Fruit fly (Drosophila melanogaster) whole organism, embryonic: ENCODE data around the gene bbg.
A peak's percentile ranks its signal among the peaks of the same experiment; 100 is the strongest.

Experiments used
- Aef1 ChIP-seq: fragments of 200-800 bp; sonication (Bioruptor generic); IDR thresholded peaks from 3 replicates; pipeline ENCODE4 v1.3.6; 2022; ENCODE audit warnings: missing biosample characterization, missing genetic modification characterization
- Atf6 ChIP-seq: fragments of 200-800 bp; sonication (Bioruptor generic); IDR thresholded peaks from 2 replicates; pipeline ENCODE4 v1.3.6; 2022; ENCODE audit warnings: missing biosample characterization, missing genetic modification characterization
- CG1024 ChIP-seq: fragments of 200-800 bp; sonication (Bioruptor generic); IDR thresholded peaks from 2 replicates; pipeline ENCODE4 v1.3.6; 2022; ENCODE audit warnings: missing biosample characterization, missing genetic modification characterization
- CG10979 ChIP-seq: fragments of 200-800 bp; sonication (Bioruptor generic); optimal IDR thresholded peaks from 2 replicates; lab custom pipeline; 2018; ENCODE audit warnings: missing biosample characterization, mild to moderate bottlenecking, missing genetic modification characterization, moderate library complexity
- CG11695 ChIP-seq: fragments of 200-800 bp; sonication (Bioruptor generic); IDR thresholded peaks from 3 replicates; pipeline ENCODE4 v1.3.6; 2022; ENCODE audit warnings: missing biosample characterization, missing genetic modification characterization
- CG12769 ChIP-seq: fragments of 200-800 bp; sonication (Bioruptor generic); optimal IDR thresholded peaks from 2 replicates; lab custom pipeline; 2019; ENCODE audit warnings: missing biosample characterization, mild to moderate bottlenecking, missing genetic modification characterization, moderate library complexity
- CG14441 ChIP-seq: fragments of 200-800 bp; sonication (Bioruptor generic); IDR thresholded peaks from 2 replicates; pipeline ENCODE4 v1.3.6; 2022; ENCODE audit warnings: missing biosample characterization, missing genetic modification characterization
- CG15073 ChIP-seq: fragments of 200-800 bp; sonication (Bioruptor generic); optimal IDR thresholded peaks from 2 replicates; lab custom pipeline; 2016; ENCODE audit warnings: missing biosample characterization, missing genetic modification characterization
- CG16813 ChIP-seq: fragments of 200-800 bp; sonication (Bioruptor generic); IDR thresholded peaks from 3 replicates; pipeline ENCODE4 v1.3.6; 2022; ENCODE audit warnings: missing biosample characterization, missing genetic modification characterization; ENCODE audit not compliant: partially characterized antibody
- CG17568 ChIP-seq: fragments of 200-800 bp; sonication (Bioruptor generic); optimal IDR thresholded peaks from 2 replicates; lab custom pipeline; 2018; ENCODE audit warnings: missing biosample characterization, mild to moderate bottlenecking, missing genetic modification characterization, moderate library complexity
- CG18011 ChIP-seq: fragments of 200-800 bp; sonication (Bioruptor generic); optimal IDR thresholded peaks from 2 replicates; lab custom pipeline; 2017; ENCODE audit warnings: missing biosample characterization, missing genetic modification characterization, mild to moderate bottlenecking, moderate library complexity, missing genotype
- CG1832 ChIP-seq: fragments of 200-800 bp; sonication (Bioruptor generic); optimal IDR thresholded peaks from 2 replicates; lab custom pipeline; 2017; ENCODE audit warnings: missing biosample characterization, mild to moderate bottlenecking, missing genetic modification characterization, inconsistent platforms
- CG2712 ChIP-seq: fragments of 200-800 bp; optimal IDR thresholded peaks from 3 replicates; lab custom pipeline; 2019; ENCODE audit warnings: missing biosample characterization, mild to moderate bottlenecking, missing genetic modification characterization, moderate library complexity
- CG30431 ChIP-seq: fragments of 200-800 bp; sonication (Bioruptor generic); optimal IDR thresholded peaks from 2 replicates; lab custom pipeline; 2017; ENCODE audit warnings: missing biosample characterization, missing genetic modification characterization
- CG32532 ChIP-seq: fragments of 200-800 bp; sonication (Bioruptor generic); IDR thresholded peaks from 2 replicates; pipeline ENCODE4 v1.3.6; 2022; ENCODE audit warnings: missing biosample characterization, missing genetic modification characterization
- CG3407 ChIP-seq: fragments of 200-800 bp; sonication (Bioruptor generic); optimal IDR thresholded peaks from 2 replicates; lab custom pipeline; 2018; ENCODE audit warnings: missing biosample characterization, mild to moderate bottlenecking, missing genetic modification characterization
- CG6791 ChIP-seq: fragments of 200-800 bp; sonication (Bioruptor generic); IDR thresholded peaks from 3 replicates; pipeline ENCODE4 v1.3.6; 2022; ENCODE audit warnings: missing biosample characterization, missing genetic modification characterization; ENCODE audit not compliant: partially characterized antibody
- CG8290 ChIP-seq, 3 experiments: fragments of 200-800 bp; sonication (Bioruptor generic); optimal IDR thresholded peaks; 2 replicates each; lab custom pipeline; 2016 to 2019; ENCODE audit warnings: missing biosample characterization in 3 of 3, missing genetic modification characterization in 3 of 3, mild to moderate bottlenecking in 2 of 3, moderate library complexity in 1 of 3
- CG8388 ChIP-seq: fragments of 200-800 bp; sonication (Bioruptor generic); optimal IDR thresholded peaks from 2 replicates; lab custom pipeline; 2019; ENCODE audit warnings: missing biosample characterization, mild to moderate bottlenecking, missing genetic modification characterization, moderate library complexity
- CG8478 ChIP-seq: fragments of >200 bp; optimal IDR thresholded peaks from 2 replicates; lab custom pipeline; 2018
- Drgx ChIP-seq: fragments of 200-800 bp; sonication (Bioruptor generic); IDR thresholded peaks from 2 replicates; pipeline ENCODE4 v1.3.6; 2022; ENCODE audit warnings: missing biosample characterization, missing genetic modification characterization
- Fer2 ChIP-seq: fragments of 200-800 bp; sonication (Bioruptor generic); optimal IDR thresholded peaks from 2 replicates; lab custom pipeline; 2018; ENCODE audit warnings: missing biosample characterization, mild to moderate bottlenecking, missing genetic modification characterization, moderate library complexity
- HmgZ ChIP-seq: fragments of 200-800 bp; sonication (Bioruptor generic); optimal IDR thresholded peaks from 2 replicates; lab custom pipeline; 2018; ENCODE audit warnings: missing biosample characterization, mild to moderate bottlenecking, missing genetic modification characterization
- Jarid2 ChIP-seq: fragments of 200-800 bp; sonication (Bioruptor generic); optimal IDR thresholded peaks from 3 replicates; lab custom pipeline; 2017; ENCODE audit warnings: mild to moderate bottlenecking, missing biosample characterization, missing genetic modification reagents, missing genetic modification characterization
- MBD-R2 ChIP-seq: fragments of 200-800 bp; sonication (Bioruptor generic); IDR thresholded peaks from 2 replicates; pipeline ENCODE4 v1.3.6; 2022; ENCODE audit warnings: missing biosample characterization, missing genetic modification characterization
- Meics ChIP-seq: fragments of 200-800 bp; sonication (Bioruptor generic); optimal IDR thresholded peaks from 2 replicates; lab custom pipeline; 2017; ENCODE audit warnings: missing biosample characterization, mild to moderate bottlenecking, missing genetic modification characterization
- Mrtf ChIP-seq: fragments of 200-800 bp; sonication (Bioruptor generic); IDR thresholded peaks from 3 replicates; pipeline ENCODE4 v1.3.6; 2022; ENCODE audit warnings: missing biosample characterization, missing genetic modification characterization
- Vsx1 ChIP-seq: fragments of 200-800 bp; sonication (Bioruptor generic); optimal IDR thresholded peaks from 2 replicates; lab custom pipeline; 2017; ENCODE audit warnings: missing biosample characterization, mild to moderate bottlenecking, missing genetic modification characterization, missing genetic modification reagents
- abd-A ChIP-seq: fragments of 200-800 bp; sonication (Bioruptor generic); optimal IDR thresholded peaks from 3 replicates; lab custom pipeline; 2019; ENCODE audit warnings: missing biosample characterization, mild to moderate bottlenecking, missing genetic modification characterization, moderate library complexity
- al ChIP-seq: fragments of 200-800 bp; sonication (Bioruptor generic); IDR thresholded peaks from 2 replicates; pipeline ENCODE4 v1.3.6; 2022; ENCODE audit warnings: missing biosample characterization, missing genetic modification characterization
- ash1 ChIP-seq: fragments of 200-800 bp; sonication (Bioruptor generic); optimal IDR thresholded peaks from 2 replicates; lab custom pipeline; 2018; ENCODE audit warnings: missing biosample characterization, mild to moderate bottlenecking, missing genetic modification characterization
- caup ChIP-seq: fragments of 200-800 bp; sonication (Bioruptor generic); optimal IDR thresholded peaks from 3 replicates; lab custom pipeline; 2017; ENCODE audit warnings: missing biosample characterization, mild to moderate bottlenecking, missing genetic modification characterization, moderate library complexity; ENCODE audit not compliant: severe bottlenecking
- cg ChIP-seq: fragments of 200-800 bp; sonication (Bioruptor generic); optimal IDR thresholded peaks from 3 replicates; lab custom pipeline; 2019; ENCODE audit warnings: missing biosample characterization, mild to moderate bottlenecking, missing genetic modification characterization, moderate library complexity
- crol ChIP-seq: fragments of 200-800 bp; sonication (Bioruptor generic); IDR thresholded peaks from 2 replicates; pipeline ENCODE4 v1.3.6; 2022; ENCODE audit warnings: missing biosample characterization, missing genetic modification characterization
- ems ChIP-seq: fragments of 200-800 bp; sonication (Bioruptor generic); optimal IDR thresholded peaks from 3 replicates; lab custom pipeline; 2016; ENCODE audit warnings: missing biosample characterization, missing genetic modification characterization
- exex ChIP-seq: fragments of 200-800 bp; sonication (Bioruptor generic); optimal IDR thresholded peaks from 4 replicates; lab custom pipeline; 2018; ENCODE audit warnings: missing biosample characterization, mild to moderate bottlenecking, missing genetic modification characterization, moderate library complexity
- gem ChIP-seq: fragments of 200-800 bp; sonication (Bioruptor generic); optimal IDR thresholded peaks from 2 replicates; lab custom pipeline; 2019; ENCODE audit warnings: missing biosample characterization, mild to moderate bottlenecking, missing genetic modification characterization, moderate library complexity
- gsb-n ChIP-seq: fragments of 200-800 bp; sonication (Bioruptor generic); optimal IDR thresholded peaks from 3 replicates; lab custom pipeline; 2018; ENCODE audit warnings: missing biosample characterization, mild to moderate bottlenecking, missing genetic modification characterization
- ken ChIP-seq: fragments of 200-800 bp; sonication (Bioruptor generic); IDR thresholded peaks from 3 replicates; pipeline ENCODE4 v1.3.6; 2022; ENCODE audit warnings: missing biosample characterization, missing genetic modification characterization
- klu ChIP-seq: fragments of 200-800 bp; sonication (Bioruptor generic); IDR thresholded peaks from 2 replicates; pipeline ENCODE4 v1.3.6; 2022; ENCODE audit warnings: missing biosample characterization, missing genetic modification characterization
- lilli ChIP-seq: fragments of 200-800 bp; sonication (Bioruptor generic); optimal IDR thresholded peaks from 3 replicates; lab custom pipeline; 2016; ENCODE audit warnings: missing biosample characterization, missing genetic modification characterization
- pb ChIP-seq: fragments of 200-800 bp; sonication (Bioruptor generic); optimal IDR thresholded peaks from 3 replicates; lab custom pipeline; 2016; ENCODE audit warnings: missing biosample characterization, missing genetic modification characterization
- pros ChIP-seq: fragments of 200-800 bp; sonication (Bioruptor generic); optimal IDR thresholded peaks from 3 replicates; lab custom pipeline; 2019; ENCODE audit warnings: missing biosample characterization, mild to moderate bottlenecking, missing genetic modification characterization, moderate library complexity
- pzg ChIP-seq: fragments of 200-800 bp; sonication (Bioruptor generic); optimal IDR thresholded peaks from 3 replicates; lab custom pipeline; 2018; ENCODE audit warnings: missing biosample characterization, mild to moderate bottlenecking, missing genetic modification characterization, moderate library complexity
- repo ChIP-seq: fragments of 200-800 bp; sonication (Bioruptor generic); optimal IDR thresholded peaks from 2 replicates; lab custom pipeline; 2016; ENCODE audit warnings: missing biosample characterization, missing genetic modification characterization
- rib ChIP-seq: fragments of 200-800 bp; sonication (Bioruptor generic); IDR thresholded peaks from 2 replicates; pipeline ENCODE4 v1.3.6; 2022; ENCODE audit warnings: missing biosample characterization, missing genetic modification characterization
- sima ChIP-seq: fragments of 200-800 bp; sonication (Bioruptor generic); optimal IDR thresholded peaks from 2 replicates; lab custom pipeline; 2016; ENCODE audit warnings: missing biosample characterization, missing genetic modification characterization
- tna ChIP-seq: fragments of 200-800 bp; sonication (Bioruptor generic); IDR thresholded peaks from 2 replicates; pipeline ENCODE4 v1.3.6; 2022; ENCODE audit warnings: missing biosample characterization, missing genetic modification characterization; ENCODE audit not compliant: partially characterized antibody
- vvl ChIP-seq: fragments of 200-800 bp; sonication (Bioruptor generic); IDR thresholded peaks from 2 replicates; pipeline ENCODE4 v1.3.6; 2022; ENCODE audit warnings: missing biosample characterization, missing genetic modification characterization
- wek ChIP-seq: fragments of 200-800 bp; sonication (Bioruptor generic); optimal IDR thresholded peaks from 3 replicates; lab custom pipeline; 2018; ENCODE audit warnings: missing biosample characterization, mild to moderate bottlenecking, missing genetic modification characterization, moderate library complexity
- zen ChIP-seq: fragments of 200-800 bp; sonication (Bioruptor generic); optimal IDR thresholded peaks from 3 replicates; lab custom pipeline; 2018; ENCODE audit warnings: missing biosample characterization, mild to moderate bottlenecking, missing genetic modification characterization, moderate library complexity

bbg gene

dm6 chr3L:14364701-14365100 is 171.4 kb downstream of the bbg start (continued):
- no peak for TF ChIP-seq rib (GFP tag; lab: Robert Waterston, UW)
- peak; percentile 46 for TF ChIP-seq gsb-n (tag; lab: Kevin White, UChicago)
- no peak for TF ChIP-seq Vsx1 (GFP tag; lab: Kevin White, UChicago)
- no peak for TF ChIP-seq CG12769 (tag; lab: Kevin White, UChicago)
- no peak for TF ChIP-seq CG1832
- TF ChIP-seq CG32532 = no peak
- TF ChIP-seq Atf6 = no peak
- no peak for TF ChIP-seq CG1024 (GFP tag; lab: Robert Waterston, UW)
- no peak for TF ChIP-seq Meics (GFP tag; lab: Kevin White, UChicago)
- TF ChIP-seq CG8388 (GFP tag; lab: Kevin White, UChicago) = peak; percentile 30
- no peak for TF ChIP-seq exex
- TF ChIP-seq CG6791 (GFP tag; lab: Robert Waterston, UW) = no peak
- TF ChIP-seq pzg (GFP tag; lab: Kevin White, UChicago) = no peak
- TF ChIP-seq wek (GFP tag; lab: Kevin White, UChicago) = no peak
- peak; percentile 68 for TF ChIP-seq gem (tag; lab: Kevin White, UChicago)
- TF ChIP-seq CG3407 (GFP tag; lab: Kevin White, UChicago) = no peak
- no peak for TF ChIP-seq pb (GFP tag; lab: Kevin White, UChicago)
- TF ChIP-seq CG15073 = no peak
- no peak for TF ChIP-seq sima (GFP tag; lab: Kevin White, UChicago)
- no peak for TF ChIP-seq pros (GFP tag; lab: Kevin White, UChicago)
- TF ChIP-seq Aef1 (GFP tag; lab: Robert Waterston, UW) = no peak
- TF ChIP-seq ems (GFP tag; lab: Kevin White, UChicago) = peak; percentile 23
- peak; percentile 74 for TF ChIP-seq Drgx (GFP tag; lab: Robert Waterston, UW)
- no peak for TF ChIP-seq Jarid2
- TF ChIP-seq klu (GFP tag; lab: Robert Waterston, UW) = no peak
- TF ChIP-seq CG17568 (GFP tag; lab: Kevin White, UChicago) = no peak
- no peak for TF ChIP-seq Mrtf (GFP tag; lab: Robert Waterston, UW)
- TF ChIP-seq CG16813 = no peak
- no peak for TF ChIP-seq MBD-R2 (GFP tag; lab: Robert Waterston, UW)
- 0 out of 3 replicates have a peak, but pooled peaks have one; percentile 29 for TF ChIP-seq CG11695
- TF ChIP-seq caup (GFP tag; lab: Kevin White, UChicago) = no peak
- TF ChIP-seq cg (GFP tag; lab: Kevin White, UChicago) = no peak
- peak; percentile 55 for TF ChIP-seq CG30431 (GFP tag; lab: Kevin White, UChicago)
- peak; percentile 73 for TF ChIP-seq CG2712
- TF ChIP-seq zen (tag; lab: Kevin White, UChicago) = no peak
- no peak for TF ChIP-seq CG8478 (lab: Kevin White, UChicago)
- peak; percentile 34 for TF ChIP-seq CG10979 (tag; lab: Kevin White, UChicago)
- TF ChIP-seq ken (GFP tag; lab: Robert Waterston, UW) = no peak
- no peak for TF ChIP-seq ash1
- TF ChIP-seq vvl (GFP tag; lab: Robert Waterston, UW) = peak; percentile 7; the same call in 1 of the 2 replicates
- no peak for TF ChIP-seq CG18011 (GFP tag; lab: Kevin White, UChicago)
- TF ChIP-seq CG8290 (GFP tag; optimal IDR thresholded peaks at IDR 0.05; lab: Kevin White, UChicago) = no peak
- TF ChIP-seq CG8290 (tag; optimal IDR thresholded peaks at IDR 0.05; lab: Kevin White, UChicago) = no peak
- TF ChIP-seq CG14441 (GFP tag; lab: Robert Waterston, UW) = no peak
- TF ChIP-seq al (GFP tag; lab: Robert Waterston, UW) = no peak
- peak; percentile 37 for TF ChIP-seq lilli
- TF ChIP-seq crol = no peak
- TF ChIP-seq abd-A (tag; lab: Kevin White, UChicago) = no peak
- TF ChIP-seq tna (GFP tag; lab: Robert Waterston, UW) = no peak
- no peak for TF ChIP-seq repo (GFP tag; lab: Kevin White, UChicago)
- TF ChIP-seq HmgZ (tag; lab: Kevin White, UChicago) = no peak
- no peak for TF ChIP-seq Fer2
